Worm (Caenorhabditis elegans) whole organism, L4 larva: ENCODE measurements around the gene cal-5.

ENCODE experiments used
- F49E8.2 ChIP-seq: sonication (generic microtip); optimal IDR thresholded peaks from 2 replicates; lab custom pipeline; 2016; ENCODE audit warnings: missing compliant biosample characterization, mild to moderate bottlenecking, missing genetic modification characterization, borderline replicate concordance
- Y48G9A.11 ChIP-seq: fragments of 200-800 bp; sonication (Bioruptor generic); IDR thresholded peaks from 2 replicates; pipeline ENCODE4 v1.3.6; 2022; ENCODE audit warnings: missing genetic modification reagents, missing genetic modification characterization, missing compliant biosample characterization
- Y5F2A.4 ChIP-seq: fragments of 200-800 bp; sonication (Bioruptor generic); optimal IDR thresholded peaks from 2 replicates; lab custom pipeline; 2018; ENCODE audit warnings: mild to moderate bottlenecking, missing genetic modification characterization, missing compliant biosample characterization
- ZK546.5 ChIP-seq, 2 experiments: sonication (generic microtip); optimal IDR thresholded peaks; 2 replicates each; lab custom pipeline; 2017; ENCODE audit warnings: missing biosample characterization in 2 of 2, missing genetic modification characterization in 2 of 2
- ceh-28 ChIP-seq: fragments of 150-350 bp; optimal IDR thresholded peaks from 2 replicates; lab custom pipeline; 2014; ENCODE audit warnings: missing biosample characterization, missing genetic modification reagents, missing genetic modification characterization
- ces-1 ChIP-seq: fragments of 150-350 bp; sonication (generic microtip); optimal IDR thresholded peaks from 4 replicates; lab custom pipeline; 2014; ENCODE audit warnings: missing biosample characterization, missing genetic modification reagents, missing genetic modification characterization
- ctbp-1 ChIP-seq: fragments of 200-800 bp; sonication (Bioruptor generic); IDR thresholded peaks from 2 replicates; pipeline ENCODE4 v1.3.6; 2022; ENCODE audit warnings: missing genetic modification reagents, missing genetic modification characterization, missing compliant biosample characterization
- daf-12 ChIP-seq: fragments of 150-350 bp; optimal IDR thresholded peaks from 2 replicates; lab custom pipeline; 2014; ENCODE audit warnings: missing biosample characterization, missing genetic modification reagents, missing genetic modification characterization
- daf-16 ChIP-seq, 3 experiments: sonication (generic microtip); optimal IDR thresholded peaks; 2 replicates each; lab custom pipeline; 2016 to 2017; ENCODE audit warnings: missing genetic modification characterization in 3 of 3, missing genetic modification reagents in 3 of 3, mild to moderate bottlenecking in 2 of 3, missing compliant biosample characterization in 2 of 3, missing biosample characterization in 1 of 3, moderate library complexity in 1 of 3
- daf-19 ChIP-seq: fragments of 200-800 bp; sonication (Bioruptor generic); conservative IDR thresholded peaks from 2 replicates; pipeline ENCODE4 v1.3.6; 2022; ENCODE audit warnings: missing genetic modification characterization, missing compliant biosample characterization
- dmd-6 ChIP-seq: fragments of 200-800 bp; sonication (Bioruptor generic); IDR thresholded peaks from 2 replicates; pipeline ENCODE4 v1.3.6; 2022; ENCODE audit warnings: missing genetic modification reagents, missing genetic modification characterization, missing compliant biosample characterization
- dmd-9 ChIP-seq: fragments of 200-800 bp; sonication (Bioruptor generic); IDR thresholded peaks from 2 replicates; pipeline ENCODE4 v1.3.6; 2022; ENCODE audit warnings: missing genetic modification reagents, missing genetic modification characterization, missing compliant biosample characterization
- duxl-1 ChIP-seq: sonication (generic microtip); optimal IDR thresholded peaks from 2 replicates; lab custom pipeline; 2016; ENCODE audit warnings: mild to moderate bottlenecking, missing genetic modification characterization, moderate library complexity, missing compliant biosample characterization; ENCODE audit not compliant: poor library complexity
- egl-43 ChIP-seq: fragments of 200-800 bp; sonication (Bioruptor generic); IDR thresholded peaks from 2 replicates; pipeline ENCODE4 v1.3.6; 2022; ENCODE audit warnings: missing genetic modification reagents, missing genetic modification characterization, missing compliant biosample characterization
- fos-1 ChIP-seq: fragments of 150-350 bp; optimal IDR thresholded peaks from 2 replicates; lab custom pipeline; 2014; ENCODE audit warnings: missing biosample characterization, missing genetic modification characterization
- hif-1 ChIP-seq, 2 experiments: sonication (generic microtip); optimal IDR thresholded peaks; 2 replicates each; lab custom pipeline; 2016 to 2017; ENCODE audit warnings: missing compliant biosample characterization in 2 of 2, missing genetic modification characterization in 2 of 2, missing genetic modification reagents in 2 of 2, missing genotype in 2 of 2, mild to moderate bottlenecking in 1 of 2
- hlh-11 ChIP-seq: fragments of 200-800 bp; sonication (Bioruptor generic); optimal IDR thresholded peaks from 2 replicates; lab custom pipeline; 2018; ENCODE audit warnings: mild to moderate bottlenecking, missing genetic modification characterization, missing compliant biosample characterization
- hlh-30 ChIP-seq: sonication (generic microtip); optimal IDR thresholded peaks from 2 replicates; lab custom pipeline; 2017; ENCODE audit warnings: antibody characterized with exemption, mild to moderate bottlenecking, missing genetic modification characterization, missing compliant biosample characterization; ENCODE audit not compliant: insufficient read depth
- hmg-1.1 ChIP-seq: fragments of 200-800 bp; sonication (Bioruptor generic); IDR thresholded peaks from 2 replicates; pipeline ENCODE4 v1.3.6; 2022; ENCODE audit warnings: missing genetic modification reagents, missing genetic modification characterization, missing compliant biosample characterization
- jun-1 ChIP-seq: fragments of 150-350 bp; optimal IDR thresholded peaks from 2 replicates; lab custom pipeline; 2014; ENCODE audit warnings: missing biosample characterization, missing genetic modification reagents, missing genetic modification characterization
- lin-1 ChIP-seq: fragments of 200-800 bp; sonication (Bioruptor generic); IDR thresholded peaks from 2 replicates; pipeline ENCODE4 v1.3.6; 2022; ENCODE audit warnings: missing genetic modification reagents, missing genetic modification characterization, missing compliant biosample characterization
- lin-13 ChIP-seq: fragments of 150-350 bp; optimal IDR thresholded peaks from 2 replicates; lab custom pipeline; 2014; ENCODE audit warnings: missing biosample characterization, missing genetic modification reagents, missing genetic modification characterization
- lin-38 ChIP-seq: fragments of 200-800 bp; sonication (Bioruptor generic); IDR thresholded peaks from 2 replicates; pipeline ENCODE4 v1.3.6; 2022; ENCODE audit warnings: missing genetic modification reagents, missing genetic modification characterization, missing compliant biosample characterization
- madf-5 ChIP-seq, 2 experiments: fragments of 200-800 bp; sonication (Bioruptor generic); IDR thresholded peaks; 2 replicates each; pipeline ENCODE4 v1.3.6; 2022; ENCODE audit warnings: missing compliant biosample characterization in 2 of 2, missing genetic modification characterization in 2 of 2
- madf-9 ChIP-seq: fragments of 200-800 bp; sonication (Bioruptor generic); conservative IDR thresholded peaks from 2 replicates; pipeline ENCODE4 v1.3.6; 2022; ENCODE audit warnings: missing genetic modification reagents, missing genetic modification characterization, missing compliant biosample characterization
- mdt-29 ChIP-seq: fragments of 200-800 bp; sonication (Bioruptor generic); IDR thresholded peaks from 2 replicates; pipeline ENCODE4 v1.3.6; 2022; ENCODE audit warnings: missing genetic modification reagents, missing genetic modification characterization, missing compliant biosample characterization
- mep-1 ChIP-seq: fragments of 150-350 bp; sonication (generic microtip); optimal IDR thresholded peaks from 3 replicates; lab custom pipeline; 2014; ENCODE audit warnings: missing biosample characterization, missing genetic modification characterization
- mes-2 ChIP-seq: sonication (generic microtip); optimal IDR thresholded peaks from 2 replicates; lab custom pipeline; 2016; ENCODE audit warnings: missing genotype, mild to moderate bottlenecking, missing genetic modification characterization, missing compliant biosample characterization; ENCODE audit not compliant: poor library complexity, severe bottlenecking
- mxl-3 ChIP-seq: fragments of 200-800 bp; sonication (Bioruptor generic); optimal IDR thresholded peaks from 2 replicates; lab custom pipeline; 2018; ENCODE audit warnings: mild to moderate bottlenecking, missing genetic modification characterization, missing compliant biosample characterization
- nhr-10 ChIP-seq: fragments of 150-350 bp; optimal IDR thresholded peaks from 2 replicates; lab custom pipeline; 2014; ENCODE audit warnings: missing biosample characterization, missing genetic modification characterization
- nhr-102 ChIP-seq: sonication (generic microtip); optimal IDR thresholded peaks from 2 replicates; lab custom pipeline; 2016; ENCODE audit warnings: mild to moderate bottlenecking, missing genetic modification characterization, moderate library complexity, missing compliant biosample characterization
- nhr-41 ChIP-seq: fragments of 200-800 bp; sonication (Bioruptor generic); IDR thresholded peaks from 2 replicates; pipeline ENCODE4 v1.3.6; 2022; ENCODE audit warnings: missing genetic modification reagents, missing genetic modification characterization, missing compliant biosample characterization
- nhr-42 ChIP-seq: fragments of 200-800 bp; sonication (Bioruptor generic); IDR thresholded peaks from 2 replicates; pipeline ENCODE4 v1.3.6; 2022; ENCODE audit warnings: missing genetic modification characterization, missing compliant biosample characterization
- nhr-6 ChIP-seq: fragments of 150-350 bp; optimal IDR thresholded peaks from 2 replicates; lab custom pipeline; 2014; ENCODE audit warnings: missing biosample characterization, missing genetic modification characterization
- nhr-76 ChIP-seq: fragments of 150-350 bp; optimal IDR thresholded peaks from 2 replicates; lab custom pipeline; 2014; ENCODE audit warnings: missing biosample characterization, missing genetic modification characterization
- nhr-77 ChIP-seq: fragments of 150-350 bp; optimal IDR thresholded peaks from 2 replicates; lab custom pipeline; 2014; ENCODE audit warnings: missing biosample characterization, missing genetic modification characterization
- pha-4 ChIP-seq, 2 experiments: fragments of 150-350 bp in 1 of 2; fragments of 200-800 bp in 1 of 2; sonication (Bioruptor generic) in 1 of 2; IDR thresholded peaks in 1 of 2; optimal IDR thresholded peaks in 1 of 2; 2 replicates each; pipeline versions ENCODE4 v1.3.6 to Lab custom; 2014 to 2022; ENCODE audit warnings: missing genetic modification characterization in 2 of 2, missing genetic modification reagents in 2 of 2, missing biosample characterization in 1 of 2, missing compliant biosample characterization in 1 of 2
- pqm-1 ChIP-seq: sonication (generic microtip); optimal IDR thresholded peaks from 2 replicates; lab custom pipeline; 2017; ENCODE audit warnings: missing biosample characterization, missing genetic modification characterization
- rbr-2 ChIP-seq: sonication (generic microtip); optimal IDR thresholded peaks from 2 replicates; lab custom pipeline; 2016; ENCODE audit warnings: missing genotype, missing genetic modification characterization, missing compliant biosample characterization
- saeg-2 ChIP-seq: fragments of 200-800 bp; sonication (Bioruptor generic); IDR thresholded peaks from 2 replicates; pipeline ENCODE4 v1.3.6; 2022; ENCODE audit warnings: missing genetic modification reagents, missing genetic modification characterization, missing compliant biosample characterization
- sdz-12 ChIP-seq: fragments of 200-800 bp; sonication (Bioruptor generic); optimal IDR thresholded peaks from 2 replicates; lab custom pipeline; 2018; ENCODE audit warnings: mild to moderate bottlenecking, missing genetic modification characterization, missing compliant biosample characterization
- snpc-4 ChIP-seq: fragments of 150-350 bp; optimal IDR thresholded peaks from 2 replicates; lab custom pipeline; 2014; ENCODE audit warnings: missing biosample characterization, missing genetic modification characterization
- spr-1 ChIP-seq: sonication (generic microtip); optimal IDR thresholded peaks from 2 replicates; lab custom pipeline; 2016; ENCODE audit warnings: mild to moderate bottlenecking, missing genetic modification characterization, missing compliant biosample characterization
- tag-97 ChIP-seq: fragments of 200-800 bp; sonication (Bioruptor generic); IDR thresholded peaks from 2 replicates; pipeline ENCODE4 v1.3.6; 2022; ENCODE audit warnings: missing genetic modification characterization, missing compliant biosample characterization
- unc-62 ChIP-seq, 3 experiments: fragments of 150-350 bp in 1 of 3; sonication (generic microtip); optimal IDR thresholded peaks in 2 of 3; peaks in 1 of 3; 1 replicate in 1 of 3; 2 replicates in 2 of 3; lab custom pipeline; 2014 to 2017; ENCODE audit warnings: missing biosample characterization in 3 of 3, missing genetic modification characterization in 3 of 3, missing genetic modification reagents in 3 of 3, missing genotype in 1 of 3
- vab-7 ChIP-seq: fragments of 200-800 bp; sonication (Bioruptor generic); IDR thresholded peaks from 2 replicates; pipeline ENCODE4 v1.3.6; 2022; ENCODE audit warnings: missing genetic modification reagents, missing genetic modification characterization, missing compliant biosample characterization
- zip-2 ChIP-seq: fragments of 150-350 bp; optimal IDR thresholded peaks from 2 replicates; lab custom pipeline; 2014; ENCODE audit warnings: missing biosample characterization, missing genetic modification characterization
- ztf-11 ChIP-seq: fragments of 150-350 bp; optimal IDR thresholded peaks from 2 replicates; lab custom pipeline; 2014; ENCODE audit warnings: missing biosample characterization, missing genetic modification characterization

Gene cal-5

ce11 chrX:5077696-5078343 is at the start of gene cal-5:
Gene cal-5, minus strand, starts transcription at chrX:5077961.
- TF ChIP-seq ceh-28 (no peak), rbr-2 (tag; lab: Kevin White, UChicago) (peak; percentile 45), mes-2 (tag; lab: Kevin White, UChicago) (peak; percentile 16), daf-12 (tag; lab: Kevin White, UChicago) (no peak), vab-7 (GFP tag; lab: Robert Waterston, UW) (no peak), duxl-1 (tag; lab: Kevin White, UChicago) (peak; percentile 39), hif-1 (tag; optimal IDR thresholded peaks at IDR 0.05; lab: Kevin White, UChicago) (no peak), ZK546.5 (tag; optimal IDR thresholded peaks at IDR 0.05; lab: Kevin White, UChicago) (no peak), lin-1 (peak; percentile 47; the same call in 1 of the 2 replicates), nhr-76 (tag; lab: Kevin White, UChicago) (no peak), Y5F2A.4 (GFP tag; lab: Kevin White, UChicago) (no peak), ces-1 (GFP tag; lab: Kevin White, UChicago) (no peak), madf-5 (GFP tag; IDR thresholded peaks at IDR 0.05; lab: Robert Waterston, UW) (no peak), nhr-42 (GFP tag; lab: Robert Waterston, UW) (0 out of 2 replicates have a peak, but pooled peaks have one; percentile 31), nhr-6 (tag; lab: Kevin White, UChicago) (no peak), daf-19 (GFP tag; lab: Robert Waterston, UW) (no peak), fos-1 (tag; lab: Kevin White, UChicago) (no peak), jun-1 (no peak), egl-43 (GFP tag; lab: Robert Waterston, UW) (peak; percentile 35; the same call in 1 of the 2 replicates), nhr-10 (tag; lab: Kevin White, UChicago) (no peak), nhr-77 (peak; percentile 24), unc-62 (GFP tag; optimal IDR thresholded peaks at IDR 0.05 in 1 of 2; lab: Kevin White, UChicago) (peak in 1 of 2 experiments; percentile 88), unc-62 (tag; optimal IDR thresholded peaks at IDR 0.05; lab: Kevin White, UChicago) (no peak), saeg-2 (GFP tag; lab: Robert Waterston, UW) (no peak), hmg-1.1 (GFP tag; lab: Robert Waterston, UW) (peak; percentile 24; the same call in 1 of the 2 replicates), sdz-12 (GFP tag; lab: Kevin White, UChicago) (no peak), lin-13 (GFP tag; lab: Kevin White, UChicago) (no peak), F49E8.2 (tag; lab: Kevin White, UChicago) (no peak), hlh-30 (tag; lab: Kevin White, UChicago) (no peak), nhr-102 (tag; lab: Kevin White, UChicago) (no peak), mdt-29 (GFP tag; lab: Robert Waterston, UW) (no peak), daf-16 (GFP tag; optimal IDR thresholded peaks at IDR 0.05; lab: Kevin White, UChicago) (no peak), daf-16 (tag; optimal IDR thresholded peaks at IDR 0.05; lab: Kevin White, UChicago) (peak; percentile 64), snpc-4 (no peak), dmd-9 (no peak), Y48G9A.11 (GFP tag; lab: Robert Waterston, UW) (no peak), spr-1 (no peak), ctbp-1 (GFP tag; lab: Robert Waterston, UW) (0 out of 2 replicates have a peak, but pooled peaks have one; percentile 15), hlh-11 (tag; lab: Kevin White, UChicago) (peak; percentile 79), nhr-41 (no peak), ztf-11 (tag; lab: Kevin White, UChicago) (no peak), mxl-3 (peak; percentile 94), madf-9 (GFP tag; lab: Robert Waterston, UW) (no peak), pqm-1 (tag; lab: Kevin White, UChicago) (peak; percentile 66), zip-2 (tag; lab: Kevin White, UChicago) (no peak), tag-97 (no peak), pha-4 (GFP tag; IDR thresholded peaks at IDR 0.05; lab: Robert Waterston, UW) (no peak; the same call in 1 of the 2 replicates), pha-4 (tag; optimal IDR thresholded peaks at IDR 0.05; lab: Kevin White, UChicago) (no peak), lin-38 (GFP tag; lab: Robert Waterston, UW) (no peak), dmd-6 (GFP tag; lab: Robert Waterston, UW) (peak; percentile 74), mep-1 (tag; lab: Kevin White, UChicago) (peak; percentile 23)
